Worm (Caenorhabditis elegans) whole organism, young adult: ENCODE measurements around the gene C50F7.5.

Experiments used
- attf-6 ChIP-seq: fragments of 200-800 bp; sonication (Bioruptor generic); IDR thresholded peaks from 2 replicates; pipeline ENCODE4 v1.3.6; 2022; ENCODE audit warnings: missing genetic modification reagents, missing genetic modification characterization, missing compliant biosample characterization
- dpl-1 ChIP-seq: fragments of 150-350 bp; optimal IDR thresholded peaks from 2 replicates; lab custom pipeline; 2014; ENCODE audit warnings: missing biosample characterization, missing genetic modification reagents, missing genetic modification characterization
- nfya-2 ChIP-seq: fragments of 200-800 bp; sonication (Bioruptor generic); IDR thresholded peaks from 2 replicates; pipeline ENCODE4 v1.3.6; 2022; ENCODE audit warnings: missing genetic modification reagents, missing genetic modification characterization, missing compliant biosample characterization

ce11 chrIV:7723555-7723954 lies 3.0 kb upstream of the C50F7.5 start:
- TF ChIP-seq dpl-1 (GFP tag; lab: Kevin White, UChicago) (no peak), nfya-2 (GFP tag; lab: Robert Waterston, UW) (no peak), attf-6 (GFP tag; lab: Robert Waterston, UW) (no peak)
